Fruit fly (Drosophila melanogaster) ovary, adult (tissue): ENCODE measurements around the gene CG11811.

Source experiments
- CG17801 ChIP-seq: fragments of 200-800 bp; optimal IDR thresholded peaks from 2 replicates; lab custom pipeline; 2019; ENCODE audit warnings: missing biosample characterization, mild to moderate bottlenecking, missing genetic modification characterization, moderate library complexity; ENCODE audit not compliant: partially characterized antibody

The CG11811 gene

DNA sequence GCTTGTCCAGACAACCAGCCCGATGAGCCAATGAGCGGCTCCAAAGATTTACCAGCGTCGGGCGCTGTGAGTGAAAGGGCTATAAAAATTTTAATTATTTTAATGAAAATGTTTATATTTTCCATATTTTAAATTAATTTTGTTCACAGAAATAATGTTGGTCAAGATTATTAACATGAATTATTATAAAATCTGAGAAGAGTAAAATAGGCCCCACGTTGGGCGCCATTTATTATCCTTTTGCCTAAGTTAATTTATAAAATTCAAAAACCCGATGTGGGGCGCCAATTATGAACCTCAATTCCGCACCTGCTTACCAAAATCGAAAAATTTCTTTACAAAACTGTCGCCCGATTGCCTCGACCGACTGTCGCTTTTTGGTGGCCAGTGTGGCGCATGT lies 18.3 kb downstream of the CG11811 start:
- TF ChIP-seq CG17801, result no peak

DNA sequence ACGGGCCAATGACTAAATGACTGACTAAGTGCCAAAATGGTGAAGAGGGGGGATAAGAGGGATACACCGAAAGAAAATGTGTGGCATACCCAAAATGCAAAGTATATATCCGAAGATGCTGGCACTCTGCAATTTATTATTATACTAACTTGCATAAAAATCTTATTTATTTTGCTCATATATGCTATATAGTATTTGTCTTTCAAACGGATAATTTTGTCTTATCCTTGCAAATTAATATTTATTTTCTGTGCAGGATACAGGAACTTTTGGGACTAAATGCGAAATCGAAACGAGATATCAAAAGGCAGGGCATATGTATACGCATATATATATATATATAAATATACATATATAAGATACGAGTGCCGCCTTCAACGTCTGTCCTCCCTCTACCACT lies 20.5 kb downstream of the CG11811 start:
- TF ChIP-seq CG17801, result no peak

DNA sequence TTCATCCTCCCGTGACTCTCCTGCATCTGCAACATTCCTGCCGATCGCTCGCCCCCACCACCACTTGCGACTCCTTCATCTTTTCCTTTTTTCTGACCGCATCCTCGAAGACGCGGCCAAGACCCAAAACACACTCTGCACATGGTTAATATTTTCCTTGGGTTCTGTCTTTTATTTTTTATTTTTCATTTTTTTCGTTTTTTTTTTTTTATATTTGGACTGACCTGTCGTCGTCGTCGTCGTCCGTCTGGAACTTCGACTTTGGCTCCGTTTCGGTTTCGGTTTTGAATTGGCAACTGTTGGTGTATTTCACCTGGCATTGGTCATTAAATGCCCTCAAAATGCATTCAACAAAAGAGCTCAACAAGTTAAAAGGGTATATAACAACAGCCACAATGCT lies 21.2 kb downstream of the CG11811 start:
- TF ChIP-seq CG17801, result no peak

DNA sequence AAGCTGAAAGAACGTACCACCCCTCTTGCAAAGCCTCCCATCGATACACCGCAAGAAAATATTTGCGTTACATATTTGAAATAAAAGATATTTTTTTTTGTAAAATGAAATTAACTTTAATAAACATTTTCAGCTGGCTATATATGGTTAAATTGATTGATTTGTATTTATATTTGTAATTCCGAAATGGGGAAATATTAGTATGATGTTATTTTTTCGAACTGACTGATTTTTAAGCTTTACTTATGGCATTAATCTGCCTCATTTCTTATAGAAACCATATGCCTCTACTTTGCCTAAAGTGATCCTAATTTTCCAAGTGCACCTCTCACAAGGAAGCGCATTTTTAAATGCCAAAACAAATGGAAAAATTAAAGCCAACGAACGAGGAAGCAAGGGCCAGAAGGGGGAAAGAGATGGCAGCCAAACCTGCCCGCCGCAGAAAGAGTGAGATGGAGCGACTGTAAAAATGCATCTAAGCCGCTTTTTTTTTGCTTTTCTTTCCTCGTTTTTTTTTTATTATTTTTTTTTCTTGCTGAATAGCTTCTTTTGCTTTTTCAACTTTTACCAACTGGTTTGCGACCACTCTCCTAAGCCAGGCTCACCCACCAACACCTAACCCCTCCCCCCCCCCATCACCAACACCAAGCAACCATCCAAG lies 22.8 kb downstream of the CG11811 start:
- TF ChIP-seq CG17801, result no peak

DNA sequence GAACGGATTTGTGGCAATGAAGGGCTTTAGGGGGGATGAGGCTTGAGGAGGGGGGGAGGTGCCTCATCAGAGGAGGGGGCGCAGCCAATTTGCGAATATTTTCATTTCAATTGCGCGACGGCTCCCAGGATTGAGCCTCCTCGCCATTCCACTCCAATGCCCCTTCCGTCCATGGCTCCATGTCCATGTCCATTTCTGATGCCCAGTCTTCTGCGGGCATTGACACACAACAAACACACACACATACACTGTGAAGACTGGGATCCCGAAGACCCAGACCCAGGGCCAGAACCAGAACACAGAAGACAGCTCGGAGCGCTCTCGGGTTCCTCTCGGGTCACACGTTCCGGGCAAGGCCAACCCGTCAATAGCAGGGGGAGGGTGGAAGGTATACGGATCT lies 24.9 kb downstream of the CG11811 start:
- TF ChIP-seq CG17801, result no peak

DNA sequence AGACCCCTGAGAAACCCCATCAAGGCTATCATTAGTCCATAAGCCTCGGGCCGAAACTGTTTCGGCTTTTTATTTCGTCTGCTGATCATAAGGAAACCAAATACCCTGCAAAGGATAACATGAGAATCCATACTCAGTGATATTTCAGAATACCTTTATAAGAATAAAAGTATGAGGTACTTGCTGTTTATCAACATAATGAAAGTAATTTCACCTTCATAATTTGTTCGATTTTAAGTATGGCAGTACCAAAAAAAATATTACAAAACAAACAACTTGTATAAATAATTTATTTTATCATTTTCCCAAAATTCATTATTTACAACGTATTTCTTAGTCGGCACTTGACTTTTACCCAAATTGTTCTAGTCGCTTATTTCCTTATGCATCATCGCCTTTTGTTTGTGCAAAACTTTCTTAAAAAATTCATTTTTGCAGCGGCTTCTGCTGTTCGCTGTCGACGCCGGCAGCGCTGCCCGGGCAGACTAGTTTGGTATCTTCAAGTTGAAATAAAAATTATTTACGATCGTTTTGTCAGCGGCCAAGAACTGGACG lies 25.6 kb downstream of the CG11811 start:
- TF ChIP-seq CG17801, result no peak

DNA sequence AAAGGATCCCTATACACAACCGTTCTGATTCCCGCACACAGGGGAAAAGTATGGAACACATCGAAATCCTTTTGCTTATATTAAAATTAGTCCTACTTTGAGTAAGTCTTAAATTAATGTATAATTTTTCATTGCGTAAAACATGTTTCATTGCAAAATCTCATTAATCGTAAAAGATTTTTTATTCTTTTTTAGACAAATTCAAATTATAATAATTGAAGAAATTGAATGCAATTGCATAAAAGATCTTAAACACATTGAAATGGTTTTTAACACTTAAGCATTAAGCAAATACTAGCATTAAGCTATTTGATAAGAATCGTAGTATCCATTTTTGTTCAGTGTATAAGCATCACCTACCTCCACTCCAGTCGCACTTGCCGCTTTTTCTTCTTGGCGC lies 28.9 kb downstream of the CG11811 start:
- no peak for TF ChIP-seq CG17801

DNA sequence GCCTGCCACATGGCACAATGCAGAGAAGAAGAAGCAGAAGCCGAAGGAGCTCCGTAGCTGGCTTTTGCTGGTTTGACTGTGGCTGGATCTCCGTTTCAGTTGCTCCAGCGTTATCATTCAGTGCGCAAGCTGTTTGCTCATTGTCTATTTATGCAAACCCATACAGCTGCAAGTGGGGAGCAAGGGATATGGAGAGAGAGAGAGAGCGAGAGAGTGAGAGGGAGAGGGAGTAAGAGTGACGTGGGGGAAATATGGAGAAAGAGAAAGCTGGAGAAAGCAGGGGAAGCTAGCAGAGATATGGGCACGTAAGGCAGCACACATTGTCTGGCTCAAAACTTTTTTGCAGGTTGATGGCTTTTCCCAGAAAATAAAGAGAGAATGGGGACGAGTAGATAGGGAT lies 31.8 kb downstream of the CG11811 start:
- no peak for TF ChIP-seq CG17801

DNA sequence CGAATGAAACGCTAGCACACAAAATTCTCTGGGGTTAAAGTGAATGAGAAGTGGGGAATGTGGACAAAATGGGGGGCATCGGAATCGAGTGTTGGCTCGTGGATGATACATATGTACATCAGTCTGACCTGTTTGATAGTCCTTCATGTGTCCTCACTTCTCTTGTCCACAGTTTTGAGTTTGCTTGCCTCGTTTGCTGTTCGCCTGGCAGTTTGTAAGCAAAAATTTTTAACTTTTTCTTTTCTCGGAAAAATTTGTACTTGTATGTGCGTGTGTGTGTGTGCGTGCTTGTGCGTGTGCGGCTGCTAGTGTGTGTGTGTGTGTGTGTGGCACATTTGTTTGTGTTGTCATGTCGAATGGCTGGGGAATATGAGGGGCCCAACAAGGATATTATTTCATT lies 32.8 kb downstream of the CG11811 start:
- TF ChIP-seq CG17801, result no peak

DNA sequence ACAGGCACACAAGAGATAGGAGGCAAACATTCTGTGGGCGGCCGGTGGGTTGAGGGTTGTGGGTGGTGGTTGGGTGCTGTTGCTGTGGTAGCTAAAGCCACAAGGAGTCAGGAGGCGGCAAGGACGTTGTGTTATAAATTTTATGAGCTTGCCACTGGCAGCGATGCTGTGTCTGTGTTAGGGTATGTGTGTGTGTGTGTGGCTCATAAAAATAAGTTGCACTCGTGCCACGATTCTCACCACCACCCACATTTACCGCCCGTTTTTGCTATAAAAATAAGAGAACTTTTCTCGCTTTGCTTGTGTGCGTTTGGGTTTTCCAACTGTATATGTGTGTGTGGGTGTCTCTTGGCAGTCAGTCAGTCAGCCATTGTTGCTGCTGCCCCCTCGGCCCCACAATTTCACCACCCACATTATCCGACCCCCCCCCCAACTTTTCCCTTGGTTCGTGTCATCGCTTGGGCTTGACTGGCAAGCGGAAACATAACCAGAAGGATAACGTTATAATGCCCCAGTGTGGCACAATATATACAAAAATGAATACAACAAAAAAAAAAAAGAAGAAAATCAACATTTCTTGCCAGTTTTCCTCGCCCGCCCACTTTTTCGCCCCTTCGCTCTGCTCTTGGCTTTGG lies 34.1 kb downstream of the CG11811 start:
- TF ChIP-seq CG17801, result no peak

DNA sequence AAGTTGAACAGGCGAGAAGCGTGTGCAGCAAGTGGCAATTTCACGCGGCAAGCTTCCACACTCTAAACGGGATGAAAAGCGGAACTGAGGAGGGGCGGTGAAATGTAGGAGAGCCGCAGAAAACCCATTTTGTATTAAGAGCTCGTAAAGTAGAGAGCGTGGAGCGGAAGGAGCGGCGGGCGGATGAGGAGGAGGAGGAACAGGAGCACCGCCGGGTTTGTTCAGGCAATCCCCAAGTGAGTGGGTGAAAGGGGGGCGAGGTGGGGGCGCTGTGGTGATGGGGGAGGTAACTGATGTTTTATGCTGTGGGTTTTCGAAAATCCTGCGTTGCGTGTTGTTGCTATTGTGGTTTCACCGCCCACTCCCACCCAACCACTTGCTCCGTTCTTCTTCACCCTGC lies 36.3 kb downstream of the CG11811 start:
- no peak for TF ChIP-seq CG17801

DNA sequence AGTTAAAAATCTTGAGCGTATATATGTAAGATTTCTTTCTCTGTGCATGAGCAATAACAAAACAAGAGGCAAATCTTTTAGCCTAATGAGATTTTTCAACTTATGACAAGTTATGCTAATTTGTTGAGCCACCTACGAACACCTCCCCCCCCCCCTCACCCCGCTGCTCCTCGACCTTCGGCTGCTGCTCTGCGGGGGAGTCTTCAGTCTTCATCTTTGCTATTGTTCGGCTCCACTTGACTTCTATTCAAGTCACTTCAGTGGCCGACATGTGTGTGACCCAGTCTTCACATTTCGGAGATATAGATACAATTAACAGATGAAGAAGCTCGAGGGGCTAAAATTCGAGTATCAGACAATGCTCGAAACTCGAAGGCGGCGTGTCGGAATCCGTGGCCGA lies 41.2 kb downstream of the CG11811 start:
- TF ChIP-seq CG17801, result no peak

DNA sequence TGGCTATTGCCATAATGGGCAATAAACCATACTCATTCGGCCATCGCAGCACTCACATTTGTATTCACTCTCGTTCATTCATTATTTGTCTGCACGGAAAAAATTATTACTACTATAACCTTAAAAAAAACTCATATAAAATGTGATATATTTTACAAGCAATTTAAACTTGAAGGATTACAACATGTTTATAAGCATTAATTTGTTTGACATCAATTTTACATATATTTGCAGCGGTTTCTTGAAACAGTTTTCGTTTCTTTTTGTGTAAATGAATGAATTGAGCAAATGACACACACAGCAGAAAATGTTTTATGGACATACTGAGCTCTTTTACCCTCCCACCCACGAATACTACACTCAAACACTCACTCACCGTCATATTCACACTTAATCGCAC lies 42.7 kb downstream of the CG11811 start:
- TF ChIP-seq CG17801, result no peak

DNA sequence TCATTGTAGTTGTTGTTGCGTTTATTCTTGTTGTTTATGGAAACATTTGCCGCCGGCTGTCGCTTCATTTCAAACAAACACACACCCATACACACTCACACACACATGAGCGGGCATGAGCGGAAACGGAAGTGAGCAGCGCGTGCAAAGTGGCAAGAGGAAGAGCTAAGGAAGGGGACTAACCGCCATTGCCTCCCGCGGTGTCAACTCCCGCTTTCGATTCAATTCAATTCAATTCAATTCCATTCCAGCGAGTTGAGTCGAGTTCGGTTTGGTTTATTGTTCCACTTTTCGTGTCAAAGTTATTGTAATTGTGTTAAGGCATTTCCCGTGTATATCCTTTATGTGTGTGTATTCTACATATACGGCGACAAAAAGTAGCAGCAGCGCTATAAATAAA lies 43.7 kb downstream of the CG11811 start:
- TF ChIP-seq CG17801, result no peak

DNA sequence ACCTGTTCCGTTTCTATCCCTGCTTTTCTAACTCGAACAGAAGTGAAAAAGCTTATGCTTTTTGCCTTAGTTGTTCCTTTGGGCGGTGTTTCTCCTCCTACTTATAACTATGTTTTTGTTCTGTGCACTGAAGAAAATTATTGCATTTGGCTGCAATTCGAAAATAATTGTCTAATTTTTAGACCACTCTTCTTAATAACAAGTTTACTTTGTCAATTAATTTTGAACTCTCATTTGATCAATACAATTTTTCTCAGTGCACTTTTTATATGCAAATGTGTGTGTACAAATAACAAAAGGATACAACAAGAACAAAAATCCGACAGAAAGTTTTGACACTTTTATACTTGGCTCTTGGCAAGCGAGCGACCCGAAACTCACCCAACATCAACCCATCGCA lies 44.3 kb downstream of the CG11811 start:
- no peak for TF ChIP-seq CG17801

DNA sequence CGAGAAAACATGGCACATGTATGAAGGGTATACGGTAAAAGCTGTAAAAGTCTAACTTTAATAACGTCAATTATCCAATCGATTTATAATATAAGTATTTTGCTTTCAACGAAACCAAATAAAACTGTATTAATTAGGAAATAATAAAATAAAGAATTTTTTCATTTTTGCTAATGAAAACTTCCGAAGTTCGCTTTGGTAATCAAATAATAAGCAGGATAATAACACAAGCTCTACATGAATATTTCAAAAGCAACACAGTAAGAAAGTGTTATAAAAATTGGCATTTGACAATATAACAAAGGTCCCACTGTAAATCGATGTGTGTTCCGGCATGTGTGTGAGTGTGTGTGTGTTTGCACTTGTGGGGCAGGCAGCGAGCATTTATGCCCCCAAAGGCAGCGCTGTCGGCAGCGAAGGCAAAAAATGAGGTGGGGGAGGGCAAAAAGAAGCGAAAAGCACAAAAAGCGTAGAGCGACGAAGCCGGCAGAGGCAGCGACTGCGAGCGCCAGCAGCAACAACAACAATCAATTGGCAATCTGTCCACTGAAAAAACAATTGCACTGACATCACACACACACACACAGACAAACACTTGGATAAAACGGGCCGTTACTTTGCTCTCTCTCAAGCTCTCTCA lies 45.8 kb downstream of the CG11811 start:
- TF ChIP-seq CG17801, result no peak

DNA sequence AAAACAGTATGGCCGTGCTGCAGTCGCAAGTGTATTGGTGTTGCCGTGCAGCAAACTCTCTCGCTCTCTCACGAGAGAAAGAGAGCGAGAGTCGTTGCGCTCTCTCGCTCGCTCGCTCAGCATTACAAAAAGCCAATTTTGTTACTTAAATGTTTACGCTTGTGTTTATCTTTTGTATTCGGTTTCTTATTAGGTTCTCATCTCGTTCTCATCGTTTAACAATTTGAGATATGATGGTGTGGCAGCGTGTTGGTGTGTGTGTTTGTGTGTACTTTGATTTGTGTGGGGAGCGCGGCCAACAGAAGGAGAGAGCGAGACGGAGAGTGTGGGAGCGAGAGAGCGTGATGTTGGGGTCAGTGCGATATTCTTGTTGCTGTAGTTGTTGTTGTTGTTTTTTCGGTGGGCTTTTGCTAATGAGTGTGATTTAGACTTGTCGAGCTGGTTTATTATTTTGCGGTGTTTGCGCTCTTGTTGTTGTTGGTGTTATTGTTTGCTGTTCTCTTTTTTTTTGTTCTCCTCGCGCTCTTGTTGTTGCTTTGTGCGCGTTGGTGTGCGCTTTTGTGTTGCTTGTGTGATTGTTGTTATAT lies 46.4 kb downstream of the CG11811 start:
- TF ChIP-seq CG17801, result peak; percentile 62
